Worm (Caenorhabditis elegans): ENCODE data around the gene ptb-1.

ce11 chrII:10705347-10705996, 30.1 kb downstream of the ptb-1 start:
- TF ChIP-seq tra-4 (tag; optimal IDR thresholded peaks at IDR 0.05) (no peak), B0310.2 (tag; optimal IDR thresholded peaks at IDR 0.05) (no peak), pes-1 (GFP tag; IDR thresholded peaks at IDR 0.05) (no peak), sea-1 (GFP tag; conservative IDR thresholded peaks at IDR 0.05) (no peak), F13C5.2 (tag; optimal IDR thresholded peaks at IDR 0.05) (no peak), flt-1 (GFP tag; IDR thresholded peaks at IDR 0.05) (no peak), ceh-36 (tag; optimal IDR thresholded peaks at IDR 0.05) (no peak), ama-1 (optimal IDR thresholded peaks at IDR 0.05) (no peak), hmg-4 (GFP tag; optimal IDR thresholded peaks at IDR 0.05) (no peak), ets-7 (tag; optimal IDR thresholded peaks at IDR 0.05) (no peak), aly-1 (tag; optimal IDR thresholded peaks at IDR 0.05) (no peak)
